Worm (Caenorhabditis elegans) whole organism, L3 larva: ENCODE data around the gene srt-28.

Experiments
- R02D3.7 ChIP-seq: fragments of 150-350 bp; optimal IDR thresholded peaks from 2 replicates; lab custom pipeline; 2014; ENCODE audit warnings: missing biosample characterization, missing genetic modification characterization
- ZK546.5 ChIP-seq: sonication (generic microtip); optimal IDR thresholded peaks from 2 replicates; lab custom pipeline; 2017; ENCODE audit warnings: missing biosample characterization, missing genetic modification characterization
- aly-2 ChIP-seq: fragments of 150-350 bp; optimal IDR thresholded peaks from 2 replicates; lab custom pipeline; 2014; ENCODE audit warnings: missing biosample characterization, missing genetic modification characterization
- ama-1 ChIP-seq: fragments of 150-350 bp; optimal IDR thresholded peaks from 2 replicates; lab custom pipeline; 2018
- ceh-16 ChIP-seq: sonication (generic microtip); optimal IDR thresholded peaks from 2 replicates; lab custom pipeline; 2017; ENCODE audit warnings: missing biosample characterization, missing genetic modification characterization
- ceh-28 ChIP-seq: fragments of 150-350 bp; optimal IDR thresholded peaks from 2 replicates; lab custom pipeline; 2014; ENCODE audit warnings: missing biosample characterization, missing genetic modification reagents, missing genetic modification characterization
- ceh-82 ChIP-seq: fragments of 150-350 bp; optimal IDR thresholded peaks from 2 replicates; lab custom pipeline; 2014; ENCODE audit warnings: missing biosample characterization, missing genetic modification characterization
- ceh-9 ChIP-seq: sonication (generic microtip); optimal IDR thresholded peaks from 2 replicates; lab custom pipeline; 2018; ENCODE audit warnings: missing biosample characterization, missing genetic modification characterization
- egl-27 ChIP-seq: sonication (generic microtip); optimal IDR thresholded peaks from 4 replicates; lab custom pipeline; 2017; ENCODE audit warnings: missing biosample characterization, missing genetic modification reagents, missing genetic modification characterization
- elt-1 ChIP-seq: fragments of 150-350 bp; optimal IDR thresholded peaks from 2 replicates; lab custom pipeline; 2014; ENCODE audit warnings: missing biosample characterization, missing genetic modification characterization
- elt-3 ChIP-seq, 3 experiments: fragments of 150-350 bp in 1 of 3; sonication (generic microtip) in 2 of 3; optimal IDR thresholded peaks; 2 replicates in 2 of 3; 4 replicates in 1 of 3; lab custom pipeline; 2014 to 2017; ENCODE audit warnings: missing biosample characterization in 3 of 3, missing genetic modification characterization in 3 of 3
- eor-1 ChIP-seq, 2 experiments: fragments of 150-350 bp; optimal IDR thresholded peaks; 2 replicates each; lab custom pipeline; 2014 to 2018; ENCODE audit warnings: missing biosample characterization in 2 of 2, missing genetic modification characterization in 2 of 2
- fkh-2 ChIP-seq: fragments of 150-350 bp; optimal IDR thresholded peaks from 2 replicates; lab custom pipeline; 2014; ENCODE audit warnings: missing biosample characterization, missing genetic modification reagents, missing genetic modification characterization
- fos-1 ChIP-seq: fragments of 150-350 bp; optimal IDR thresholded peaks from 2 replicates; lab custom pipeline; 2014; ENCODE audit warnings: missing biosample characterization, missing genetic modification characterization
- hmg-11 ChIP-seq: sonication (generic microtip); optimal IDR thresholded peaks from 2 replicates; lab custom pipeline; 2016; ENCODE audit warnings: missing genetic modification characterization, missing compliant biosample characterization
- jun-1 ChIP-seq: fragments of 150-350 bp; optimal IDR thresholded peaks from 2 replicates; lab custom pipeline; 2014; ENCODE audit warnings: missing biosample characterization, missing genetic modification reagents, missing genetic modification characterization
- lin-15B ChIP-seq: fragments of 150-350 bp; optimal IDR thresholded peaks from 2 replicates; lab custom pipeline; 2014; ENCODE audit warnings: missing biosample characterization, missing genetic modification characterization
- lin-39 ChIP-seq: fragments of 150-350 bp; optimal IDR thresholded peaks from 2 replicates; lab custom pipeline; 2018; ENCODE audit warnings: missing biosample characterization, missing genetic modification reagents, missing genetic modification characterization
- lsy-12 ChIP-seq: sonication (generic microtip); optimal IDR thresholded peaks from 2 replicates; lab custom pipeline; 2016; ENCODE audit warnings: mild to moderate bottlenecking, missing genetic modification characterization, missing compliant biosample characterization
- nfya-1 ChIP-seq: sonication (generic microtip); optimal IDR thresholded peaks from 2 replicates; lab custom pipeline; 2017; ENCODE audit warnings: missing genetic modification characterization, mild to moderate bottlenecking, missing compliant biosample characterization, antibody characterized with exemption, moderate library complexity; ENCODE audit not compliant: insufficient read depth
- nhr-11 ChIP-seq: fragments of 150-350 bp; optimal IDR thresholded peaks from 2 replicates; lab custom pipeline; 2014; ENCODE audit warnings: missing biosample characterization, missing genetic modification characterization
- nhr-23 ChIP-seq: fragments of 150-350 bp; optimal IDR thresholded peaks from 2 replicates; lab custom pipeline; 2014; ENCODE audit warnings: missing biosample characterization, missing genetic modification reagents, missing genetic modification characterization
- nhr-237 ChIP-seq: fragments of 150-350 bp; optimal IDR thresholded peaks from 2 replicates; lab custom pipeline; 2014; ENCODE audit warnings: missing biosample characterization, missing genetic modification characterization
- nhr-28 ChIP-seq: fragments of 150-350 bp; optimal IDR thresholded peaks from 2 replicates; lab custom pipeline; 2014; ENCODE audit warnings: missing biosample characterization, missing genetic modification characterization
- nhr-43 ChIP-seq: sonication (generic microtip); optimal IDR thresholded peaks from 2 replicates; lab custom pipeline; 2016; ENCODE audit warnings: mild to moderate bottlenecking, missing genetic modification characterization, missing compliant biosample characterization; ENCODE audit not compliant: poor library complexity, severe bottlenecking
- nhr-67 ChIP-seq: fragments of 150-350 bp; optimal IDR thresholded peaks from 2 replicates; lab custom pipeline; 2014; ENCODE audit warnings: missing biosample characterization, missing genetic modification characterization
- nhr-76 ChIP-seq: fragments of 150-350 bp; sonication (generic microtip); optimal IDR thresholded peaks from 5 replicates; lab custom pipeline; 2014; ENCODE audit warnings: missing biosample characterization, missing genetic modification characterization
- nhr-77 ChIP-seq: fragments of 150-350 bp; optimal IDR thresholded peaks from 2 replicates; lab custom pipeline; 2014; ENCODE audit warnings: missing biosample characterization, missing genetic modification characterization
- pha-4 ChIP-seq: fragments of 150-350 bp; optimal IDR thresholded peaks from 2 replicates; lab custom pipeline; 2014; ENCODE audit warnings: missing biosample characterization, missing genetic modification reagents, missing genetic modification characterization
- pqm-1 ChIP-seq: fragments of 150-350 bp; optimal IDR thresholded peaks from 2 replicates; lab custom pipeline; 2017; ENCODE audit warnings: missing biosample characterization, missing genetic modification characterization, inconsistent platforms
- sea-2 ChIP-seq: fragments of 150-350 bp; sonication (generic microtip); optimal IDR thresholded peaks from 4 replicates; lab custom pipeline; 2014; ENCODE audit warnings: missing biosample characterization, missing genetic modification reagents, missing genetic modification characterization
- skn-1 ChIP-seq: fragments of 150-350 bp; optimal IDR thresholded peaks from 2 replicates; lab custom pipeline; 2014; ENCODE audit warnings: missing biosample characterization, missing genetic modification characterization
- tbx-2 ChIP-seq: sonication (generic microtip); optimal IDR thresholded peaks from 2 replicates; lab custom pipeline; 2016; ENCODE audit warnings: mild to moderate bottlenecking, missing genetic modification characterization, missing compliant biosample characterization
- unc-39 ChIP-seq: sonication (generic microtip); optimal IDR thresholded peaks from 4 replicates; lab custom pipeline; 2017; ENCODE audit warnings: missing biosample characterization, missing genetic modification characterization
- unc-62 ChIP-seq: fragments of 150-350 bp; sonication (generic microtip); optimal IDR thresholded peaks from 4 replicates; lab custom pipeline; 2014; ENCODE audit warnings: missing biosample characterization, missing genetic modification reagents, missing genetic modification characterization
- ztf-11 ChIP-seq: fragments of 150-350 bp; optimal IDR thresholded peaks from 2 replicates; lab custom pipeline; 2014; ENCODE audit warnings: missing biosample characterization, missing genetic modification characterization
- ztf-4 ChIP-seq: fragments of 150-350 bp; optimal IDR thresholded peaks from 2 replicates; lab custom pipeline; 2014; ENCODE audit warnings: missing biosample characterization, missing genetic modification characterization

srt-28 gene

ce11 chrV:2725225-2725624, 11.8 kb upstream of the srt-28 start, which contains the start of gene srg-59:
Gene srg-59 (minus strand): TSS chrV:2725325.
- TF ChIP-seq egl-27 (tag; lab: Kevin White, UChicago) (no peak), ztf-11 (tag; lab: Kevin White, UChicago) (no peak), pha-4 (tag; lab: Kevin White, UChicago) (no peak), ceh-82 (tag; lab: Kevin White, UChicago) (no peak), ZK546.5 (tag; lab: Kevin White, UChicago) (no peak), nhr-23 (tag; lab: Kevin White, UChicago) (no peak), hmg-11 (tag; lab: Kevin White, UChicago) (no peak), nhr-67 (tag; lab: Kevin White, UChicago) (no peak), lin-39 (tag; lab: Kevin White, UChicago) (no peak), lin-15B (tag; lab: Kevin White, UChicago) (no peak), ceh-28 (no peak), nhr-237 (tag; lab: Kevin White, UChicago) (no peak), ztf-4 (tag; lab: Kevin White, UChicago) (no peak), skn-1 (tag; lab: Kevin White, UChicago) (no peak), unc-39 (tag; lab: Kevin White, UChicago) (no peak), R02D3.7 (no peak), fos-1 (tag; lab: Kevin White, UChicago) (no peak), elt-3 (tag; optimal IDR thresholded peaks at IDR 0.05; lab: Kevin White, UChicago) (no peak), fkh-2 (tag; lab: Kevin White, UChicago) (no peak), ceh-16 (no peak)

- TF ChIP-seq ztf-4 (tag; lab: Kevin White, UChicago) = no peak
- no peak for TF ChIP-seq nhr-237 (tag; lab: Kevin White, UChicago)
- TF ChIP-seq sea-2 (GFP tag; lab: Kevin White, UChicago) = no peak
- TF ChIP-seq skn-1 (tag; lab: Kevin White, UChicago) = no peak
- TF ChIP-seq nhr-11 = no peak
- TF ChIP-seq unc-62 (GFP tag; lab: Kevin White, UChicago) = no peak
- TF ChIP-seq lsy-12 = no peak
- TF ChIP-seq nhr-28 = no peak
- no peak for TF ChIP-seq unc-39 (tag; lab: Kevin White, UChicago)
- TF ChIP-seq fos-1 (tag; lab: Kevin White, UChicago) = no peak
- no peak for TF ChIP-seq nhr-23 (tag; lab: Kevin White, UChicago)
- TF ChIP-seq nhr-76 (tag; lab: Kevin White, UChicago) = no peak
- no peak for TF ChIP-seq jun-1
- TF ChIP-seq ZK546.5 (tag; lab: Kevin White, UChicago) = no peak
- no peak for TF ChIP-seq tbx-2 (tag; lab: Kevin White, UChicago)
- no peak for TF ChIP-seq lin-39 (tag; lab: Kevin White, UChicago)
- no peak for TF ChIP-seq fkh-2 (tag; lab: Kevin White, UChicago)
- TF ChIP-seq aly-2 (tag; lab: Kevin White, UChicago) = no peak
- TF ChIP-seq nhr-77 = no peak
- TF ChIP-seq, all 47 proteins: peak for 0
Observed at ce11 chrV:2722555-2722954, 9.1 kb upstream of the srt-28 start, which contains the start of gene srg-60. Gene srg-60 (minus strand): TSS chrV:2722655.

- no peak for TF ChIP-seq lin-15B (tag; lab: Kevin White, UChicago)
- no peak for TF ChIP-seq ztf-4 (tag; lab: Kevin White, UChicago)
- no peak for TF ChIP-seq jun-1
- TF ChIP-seq nhr-23 (tag; lab: Kevin White, UChicago) = no peak
- no peak for TF ChIP-seq nfya-1
- TF ChIP-seq nhr-43 (tag; lab: Kevin White, UChicago) = no peak
- no peak for TF ChIP-seq eor-1 (tag; optimal IDR thresholded peaks at IDR 0.05; lab: Kevin White, UChicago)
- TF ChIP-seq pqm-1 (tag; lab: Kevin White, UChicago) = no peak
- TF ChIP-seq nhr-77 = no peak
- no peak for TF ChIP-seq tbx-2 (tag; lab: Kevin White, UChicago)
- no peak for TF ChIP-seq ceh-9 (tag; lab: Kevin White, UChicago)
- no peak for TF ChIP-seq aly-2 (tag; lab: Kevin White, UChicago)
- TF ChIP-seq elt-3 (tag; optimal IDR thresholded peaks at IDR 0.05; lab: Kevin White, UChicago) = no peak
- no peak for TF ChIP-seq fkh-2 (tag; lab: Kevin White, UChicago)
- no peak for TF ChIP-seq elt-1 (tag; lab: Kevin White, UChicago)
- TF ChIP-seq R02D3.7 = no peak
- no peak for TF ChIP-seq ama-1 (lab: Kevin White, UChicago)
- TF ChIP-seq fos-1 (tag; lab: Kevin White, UChicago) = no peak
- TF ChIP-seq lin-39 (tag; lab: Kevin White, UChicago) = no peak
- TF ChIP-seq ceh-82 (tag; lab: Kevin White, UChicago) = no peak
Observed at ce11 chrV:2720763-2721162, 7.3 kb upstream of the srt-28 start, which contains the start of gene srt-27. Gene srt-27 (minus strand): TSS chrV:2720863.
